Worm (Caenorhabditis elegans) whole organism, young adult: ENCODE measurements around the gene bed-2.

Source experiments
- B0336.3 ChIP-seq: fragments of 200-800 bp; sonication (Bioruptor generic); IDR thresholded peaks from 2 replicates; pipeline ENCODE4 v1.3.6; 2022; ENCODE audit warnings: missing genetic modification characterization, missing compliant biosample characterization
- F39B2.1 ChIP-seq: fragments of 200-800 bp; sonication (Bioruptor generic); IDR thresholded peaks from 2 replicates; pipeline ENCODE4 v1.3.6; 2022; ENCODE audit warnings: missing genetic modification reagents, missing genetic modification characterization, missing compliant biosample characterization
- F49E8.2 ChIP-seq: sonication (generic microtip); optimal IDR thresholded peaks from 3 replicates; lab custom pipeline; 2017; ENCODE audit warnings: missing genetic modification characterization, mild to moderate bottlenecking, missing compliant biosample characterization, antibody characterized with exemption, moderate library complexity; ENCODE audit not compliant: insufficient read depth
- F52B5.7 ChIP-seq: sonication (generic microtip); optimal IDR thresholded peaks from 2 replicates; lab custom pipeline; 2016; ENCODE audit warnings: mild to moderate bottlenecking, missing genetic modification characterization, missing compliant biosample characterization
- F57A8.1 ChIP-seq: fragments of 200-800 bp; sonication (Bioruptor generic); optimal IDR thresholded peaks from 2 replicates; lab custom pipeline; 2018; ENCODE audit warnings: mild to moderate bottlenecking, missing genetic modification characterization, moderate library complexity, missing compliant biosample characterization
- F57C9.4 ChIP-seq: sonication (generic microtip); optimal IDR thresholded peaks from 2 replicates; lab custom pipeline; 2017; ENCODE audit warnings: mild to moderate bottlenecking, missing genetic modification characterization, missing compliant biosample characterization
- Y53G8AR.9 ChIP-seq: fragments of 200-800 bp; sonication (Bioruptor generic); conservative IDR thresholded peaks from 2 replicates; pipeline ENCODE4 v1.3.6; 2022; ENCODE audit warnings: missing genetic modification reagents, missing genetic modification characterization, missing compliant biosample characterization
- ZK185.1 ChIP-seq: sonication (generic microtip); optimal IDR thresholded peaks from 2 replicates; lab custom pipeline; 2016; ENCODE audit warnings: mild to moderate bottlenecking, missing genetic modification characterization, missing compliant biosample characterization; ENCODE audit not compliant: poor library complexity, severe bottlenecking
- bed-1 ChIP-seq: fragments of 200-800 bp; sonication (Bioruptor generic); IDR thresholded peaks from 2 replicates; pipeline ENCODE4 v1.3.6; 2022; ENCODE audit warnings: missing genetic modification reagents, missing genetic modification characterization, missing compliant biosample characterization
- bed-2 ChIP-seq: fragments of 200-800 bp; sonication (Bioruptor generic); IDR thresholded peaks from 2 replicates; pipeline ENCODE4 v1.3.6; 2022; ENCODE audit warnings: missing genetic modification reagents, missing genetic modification characterization, missing compliant biosample characterization
- ccch-3 ChIP-seq: fragments of 200-800 bp; sonication (Bioruptor generic); optimal IDR thresholded peaks from 2 replicates; lab custom pipeline; 2018; ENCODE audit warnings: mild to moderate bottlenecking, missing genetic modification characterization, missing compliant biosample characterization
- ceh-79 ChIP-seq: sonication (generic microtip); optimal IDR thresholded peaks from 2 replicates; lab custom pipeline; 2017; ENCODE audit warnings: mild to moderate bottlenecking, missing genetic modification characterization, missing compliant biosample characterization
- ceh-91 ChIP-seq: fragments of 200-800 bp; sonication (Bioruptor generic); IDR thresholded peaks from 2 replicates; pipeline ENCODE4 v1.3.6; 2022; ENCODE audit warnings: missing genetic modification reagents, missing genetic modification characterization, missing compliant biosample characterization
- chd-7 ChIP-seq: sonication (generic microtip); optimal IDR thresholded peaks from 2 replicates; lab custom pipeline; 2016; ENCODE audit warnings: mild to moderate bottlenecking, missing genetic modification characterization, moderate library complexity, missing compliant biosample characterization
- dpff-1 ChIP-seq: sonication (generic microtip); optimal IDR thresholded peaks from 2 replicates; lab custom pipeline; 2017; ENCODE audit warnings: mild to moderate bottlenecking, missing genetic modification characterization, missing compliant biosample characterization
- ets-4 ChIP-seq: fragments of 200-800 bp; sonication (Bioruptor generic); optimal IDR thresholded peaks from 2 replicates; lab custom pipeline; 2018; ENCODE audit warnings: mild to moderate bottlenecking, missing genetic modification characterization, missing compliant biosample characterization
- hmg-1.2 ChIP-seq: fragments of 200-800 bp; sonication (Bioruptor generic); IDR thresholded peaks from 2 replicates; pipeline ENCODE4 v1.3.6; 2022; ENCODE audit warnings: missing genetic modification reagents, missing genetic modification characterization, missing compliant biosample characterization
- hmg-20 ChIP-seq: fragments of 200-800 bp; sonication (Bioruptor generic); IDR thresholded peaks from 2 replicates; pipeline ENCODE4 v1.3.6; 2022; ENCODE audit warnings: missing genetic modification reagents, missing genetic modification characterization, missing compliant biosample characterization
- lag-1 ChIP-seq: fragments of 200-800 bp; sonication (Bioruptor generic); IDR thresholded peaks from 2 replicates; pipeline ENCODE4 v1.3.6; 2022; ENCODE audit warnings: missing genetic modification reagents, missing genetic modification characterization, missing compliant biosample characterization
- let-526 ChIP-seq: fragments of 200-800 bp; sonication (Bioruptor generic); IDR thresholded peaks from 2 replicates; pipeline ENCODE4 v1.3.6; 2022; ENCODE audit warnings: missing genetic modification reagents, missing genetic modification characterization, missing compliant biosample characterization
- let-607 ChIP-seq, 2 experiments: fragments of 200-800 bp in 1 of 2; sonication (Bioruptor generic) in 1 of 2; sonication (generic microtip) in 1 of 2; optimal IDR thresholded peaks; 2 replicates each; lab custom pipeline; 2016 to 2018; ENCODE audit warnings: mild to moderate bottlenecking in 2 of 2, missing compliant biosample characterization in 2 of 2, missing genetic modification characterization in 2 of 2, moderate library complexity in 2 of 2, missing genotype in 1 of 2
- lin-26 ChIP-seq: fragments of 200-800 bp; sonication (Bioruptor generic); IDR thresholded peaks from 2 replicates; pipeline ENCODE4 v1.3.6; 2022; ENCODE audit warnings: missing genetic modification reagents, missing genetic modification characterization, missing compliant biosample characterization
- lin-35 ChIP-seq, 3 experiments: fragments of 150-350 bp in 2 of 3; sonication (generic microtip) in 1 of 3; optimal IDR thresholded peaks; 2 replicates each; lab custom pipeline; 2014 to 2018; ENCODE audit warnings: missing biosample characterization in 3 of 3, missing genetic modification characterization in 3 of 3, missing genetic modification reagents in 3 of 3
- lin-40 ChIP-seq: sonication (generic microtip); optimal IDR thresholded peaks from 2 replicates; lab custom pipeline; 2016; ENCODE audit warnings: missing genetic modification characterization, mild to moderate bottlenecking, missing compliant biosample characterization, missing genotype, missing genetic modification reagents
- madf-10 ChIP-seq: sonication (generic microtip); optimal IDR thresholded peaks from 2 replicates; lab custom pipeline; 2016; ENCODE audit warnings: mild to moderate bottlenecking, missing genetic modification characterization, missing compliant biosample characterization
- nfyb-1 ChIP-seq: fragments of 200-800 bp; sonication (Bioruptor generic); IDR thresholded peaks from 2 replicates; pipeline ENCODE4 v1.3.6; 2022; ENCODE audit warnings: missing genetic modification reagents, missing genetic modification characterization, missing compliant biosample characterization
- nhr-80 ChIP-seq: sonication (generic microtip); optimal IDR thresholded peaks from 2 replicates; lab custom pipeline; 2016; ENCODE audit warnings: missing genetic modification characterization, missing compliant biosample characterization
- rcor-1 ChIP-seq: fragments of 200-800 bp; sonication (Bioruptor generic); IDR thresholded peaks from 2 replicates; pipeline ENCODE4 v1.3.6; 2022; ENCODE audit warnings: missing genetic modification reagents, missing genetic modification characterization, missing compliant biosample characterization
- repo-1 ChIP-seq: sonication (generic microtip); optimal IDR thresholded peaks from 2 replicates; lab custom pipeline; 2017; ENCODE audit warnings: mild to moderate bottlenecking, missing genetic modification characterization, missing compliant biosample characterization
- sdz-38 ChIP-seq: sonication (generic microtip); optimal IDR thresholded peaks from 2 replicates; lab custom pipeline; 2016; ENCODE audit warnings: missing genotype, missing genetic modification characterization, missing compliant biosample characterization
- snpc-1.3 ChIP-seq: sonication (generic microtip); optimal IDR thresholded peaks from 2 replicates; lab custom pipeline; 2017; ENCODE audit warnings: missing genetic modification characterization, mild to moderate bottlenecking, missing compliant biosample characterization, antibody characterized with exemption, moderate library complexity, missing genotype, missing genetic modification reagents; ENCODE audit not compliant: insufficient read depth
- snpc-4 ChIP-seq, 5 experiments: fragments of 150-350 bp in 1 of 5; sonication (generic microtip) in 4 of 5; optimal IDR thresholded peaks; 2 replicates each; lab custom pipeline; 2014 to 2018; ENCODE audit warnings: missing genetic modification characterization in 5 of 5, missing biosample characterization in 3 of 5, antibody characterized with exemption in 2 of 5, mild to moderate bottlenecking in 2 of 5, missing compliant biosample characterization in 2 of 5, missing genotype in 2 of 5, moderate library complexity in 2 of 5, missing genetic modification reagents in 1 of 5
- somi-1 ChIP-seq: fragments of 200-800 bp; sonication (Bioruptor generic); optimal IDR thresholded peaks from 2 replicates; lab custom pipeline; 2018; ENCODE audit warnings: mild to moderate bottlenecking, missing genetic modification characterization, missing compliant biosample characterization
- tbp1 ChIP-seq: fragments of 200-800 bp; sonication (Bioruptor generic); optimal IDR thresholded peaks from 2 replicates; lab custom pipeline; 2018; ENCODE audit warnings: mild to moderate bottlenecking, missing genetic modification characterization, missing compliant biosample characterization
- tbx-9 ChIP-seq: sonication (generic microtip); optimal IDR thresholded peaks from 2 replicates; lab custom pipeline; 2016; ENCODE audit warnings: borderline replicate concordance, missing genetic modification characterization, inconsistent platforms, missing compliant biosample characterization
- zfh-2 ChIP-seq: fragments of 200-800 bp; sonication (Bioruptor generic); conservative IDR thresholded peaks from 2 replicates; pipeline ENCODE4 v1.3.6; 2022; ENCODE audit warnings: missing genetic modification reagents, missing genetic modification characterization, missing compliant biosample characterization
- ztf-22 ChIP-seq: fragments of 200-800 bp; sonication (Bioruptor generic); optimal IDR thresholded peaks from 2 replicates; lab custom pipeline; 2018; ENCODE audit warnings: mild to moderate bottlenecking, missing genetic modification characterization, moderate library complexity, missing compliant biosample characterization
- ztf-25 ChIP-seq: fragments of 200-800 bp; sonication (Bioruptor generic); IDR thresholded peaks from 2 replicates; pipeline ENCODE4 v1.3.6; 2022; ENCODE audit warnings: missing genetic modification reagents, missing genetic modification characterization, missing compliant biosample characterization
- ztf-6 ChIP-seq: fragments of 200-800 bp; sonication (Bioruptor generic); IDR thresholded peaks from 2 replicates; pipeline ENCODE4 v1.3.6; 2022; ENCODE audit warnings: missing genetic modification reagents, missing genetic modification characterization, missing compliant biosample characterization

bed-2 gene

DNA sequence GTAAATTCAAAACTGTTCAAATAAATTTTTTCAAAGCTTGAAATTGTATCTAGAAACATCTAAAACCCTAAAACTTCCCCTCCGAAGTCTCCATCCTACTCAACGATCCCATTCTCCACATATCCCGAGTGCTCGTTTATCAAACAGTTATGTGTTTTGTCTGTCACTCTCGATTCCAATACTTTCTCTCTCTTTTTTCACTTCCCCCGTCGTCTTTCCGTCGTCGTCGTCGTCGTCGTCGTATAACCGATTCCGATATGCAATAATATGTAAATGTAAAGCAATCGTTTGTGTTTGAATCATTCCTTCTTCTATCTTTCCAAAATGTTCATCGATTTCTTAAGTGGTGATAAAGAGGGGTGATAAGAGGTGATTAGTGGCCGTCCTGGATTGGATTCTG, 22.3 kb downstream of the bed-2 start:
- no peak for TF ChIP-seq chd-7
- no peak for TF ChIP-seq hmg-1.2 (GFP tag; lab: Robert Waterston, UW)
- TF ChIP-seq F57C9.4 (tag; lab: Kevin White, UChicago), result no peak
- no peak for TF ChIP-seq tbp1 (GFP tag; lab: Kevin White, UChicago)
- TF ChIP-seq snpc-1.3 (tag; lab: Kevin White, UChicago), result no peak
- TF ChIP-seq F39B2.1 (GFP tag; lab: Robert Waterston, UW), result no peak
- TF ChIP-seq repo-1 (tag; lab: Kevin White, UChicago), result no peak
- TF ChIP-seq hmg-20, result no peak
- no peak for TF ChIP-seq tbx-9

DNA sequence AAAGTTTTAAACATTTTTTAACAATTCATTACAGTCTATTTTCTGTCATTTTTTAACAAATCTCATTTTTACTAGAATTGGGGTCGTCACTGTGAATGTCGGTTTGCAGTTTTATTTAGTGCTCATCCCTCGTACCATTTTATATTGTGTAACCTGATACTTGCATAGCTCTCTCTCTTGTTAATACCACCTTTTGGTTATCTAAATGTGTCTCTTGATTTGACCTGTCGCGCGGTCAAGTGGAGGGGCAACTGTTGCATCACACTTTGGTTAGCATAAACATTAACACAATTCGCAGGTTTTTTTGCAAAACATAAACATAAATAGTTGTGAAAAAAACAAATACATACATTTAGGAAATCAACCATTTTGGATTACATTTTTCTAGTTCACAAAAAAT, 23.8 kb downstream of the bed-2 start:
- TF ChIP-seq repo-1 (tag; lab: Kevin White, UChicago) (no peak), lin-26 (GFP tag; lab: Robert Waterston, UW) (no peak), ceh-79 (no peak), dpff-1 (tag; lab: Kevin White, UChicago) (no peak), lag-1 (GFP tag; lab: Robert Waterston, UW) (no peak), ztf-22 (GFP tag; lab: Kevin White, UChicago) (no peak), nhr-80 (no peak), ccch-3 (GFP tag; lab: Kevin White, UChicago) (no peak), madf-10 (tag; lab: Kevin White, UChicago) (no peak), sdz-38 (tag; lab: Kevin White, UChicago) (no peak), zfh-2 (no peak), F49E8.2 (tag; lab: Kevin White, UChicago) (no peak), bed-2 (no peak), F57A8.1 (GFP tag; lab: Kevin White, UChicago) (no peak)

DNA sequence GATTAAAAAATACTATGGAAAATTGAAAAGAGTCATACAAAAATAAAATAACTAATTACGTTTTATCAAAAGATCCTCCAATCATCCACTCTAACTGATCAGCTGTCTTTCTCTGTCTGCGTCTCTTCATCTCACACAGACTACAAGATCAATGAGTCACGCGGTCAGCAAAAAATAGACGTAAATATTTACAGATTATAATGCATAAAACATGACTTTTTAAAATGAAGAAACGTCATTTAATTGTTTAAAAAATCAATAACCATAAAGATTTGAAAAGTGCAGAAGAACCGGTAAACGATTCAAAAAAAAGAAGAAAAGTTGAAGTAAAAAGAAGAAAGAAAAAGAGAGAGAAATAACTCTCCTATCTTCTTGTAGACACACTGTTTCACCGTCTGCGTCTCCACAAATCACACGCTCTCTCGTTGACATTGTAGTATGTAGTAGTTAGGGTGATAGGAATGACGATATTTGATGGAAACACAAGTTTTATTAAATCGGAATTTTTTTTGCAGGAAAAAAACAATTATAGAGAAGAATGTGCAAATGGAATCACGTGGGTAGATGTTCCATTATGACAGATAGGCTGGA, 25.7 kb downstream of the bed-2 start:
- TF ChIP-seq sdz-38 (tag; lab: Kevin White, UChicago), result no peak
- no peak for TF ChIP-seq Y53G8AR.9 (GFP tag; lab: Robert Waterston, UW)
- no peak for TF ChIP-seq ZK185.1 (tag; lab: Kevin White, UChicago)
- TF ChIP-seq let-526, result no peak
- no peak for TF ChIP-seq bed-1 (GFP tag; lab: Robert Waterston, UW)
- no peak for TF ChIP-seq rcor-1 (GFP tag; lab: Robert Waterston, UW)
- peak; percentile 38 for TF ChIP-seq lin-40 (tag; lab: Kevin White, UChicago)
- TF ChIP-seq dpff-1 (tag; lab: Kevin White, UChicago), result no peak
- no peak for TF ChIP-seq ets-4 (GFP tag; lab: Kevin White, UChicago)
- TF ChIP-seq hmg-1.2 (GFP tag; lab: Robert Waterston, UW), result peak; percentile 87
- TF ChIP-seq ztf-6, result no peak
- no peak for TF ChIP-seq snpc-4 (GFP tag; optimal IDR thresholded peaks at IDR 0.05; lab: Kevin White, UChicago)
- TF ChIP-seq snpc-4 (tag; optimal IDR thresholded peaks at IDR 0.05; lab: Kevin White, UChicago), result peak in 1 of 4 experiments; percentile 2
- TF ChIP-seq somi-1 (GFP tag; lab: Kevin White, UChicago), result peak; percentile 37
- no peak for TF ChIP-seq let-607 (tag; optimal IDR thresholded peaks at IDR 0.05; lab: Kevin White, UChicago)
- TF ChIP-seq ztf-25 (GFP tag; lab: Robert Waterston, UW), result no peak
- TF ChIP-seq B0336.3 (GFP tag; lab: Robert Waterston, UW), result no peak
- no peak for TF ChIP-seq ceh-91
- TF ChIP-seq nfyb-1 (GFP tag; lab: Robert Waterston, UW), result no peak
- TF ChIP-seq lin-35 (GFP tag; optimal IDR thresholded peaks at IDR 0.05; lab: Kevin White, UChicago), result no peak
- no peak for TF ChIP-seq F52B5.7 (tag; lab: Kevin White, UChicago)
